Worm (Caenorhabditis elegans) whole organism, early embryonic: ENCODE measurements around the gene clec-128.
A peak's percentile ranks its signal among the peaks of the same experiment; 100 is the strongest.

ENCODE experiments used
- B0310.2 ChIP-seq: sonication (generic microtip); optimal IDR thresholded peaks from 2 replicates; lab custom pipeline; 2016; ENCODE audit warnings: mild to moderate bottlenecking, missing genetic modification characterization, missing compliant biosample characterization
- F13C5.2 ChIP-seq: sonication (generic microtip); optimal IDR thresholded peaks from 2 replicates; lab custom pipeline; 2017; ENCODE audit warnings: mild to moderate bottlenecking, missing genetic modification characterization, inconsistent platforms, missing compliant biosample characterization
- aly-1 ChIP-seq: sonication (generic microtip); optimal IDR thresholded peaks from 2 replicates; lab custom pipeline; 2016; ENCODE audit warnings: missing genetic modification characterization, missing compliant biosample characterization
- ama-1 ChIP-seq: fragments of 150-350 bp; optimal IDR thresholded peaks from 2 replicates; lab custom pipeline; 2014
- ceh-13 ChIP-seq: fragments of 200-800 bp; sonication (Bioruptor generic); optimal IDR thresholded peaks from 2 replicates; lab custom pipeline; 2018; ENCODE audit warnings: mild to moderate bottlenecking, missing genetic modification characterization, missing compliant biosample characterization
- ceh-36 ChIP-seq: sonication (generic microtip); optimal IDR thresholded peaks from 2 replicates; lab custom pipeline; 2016; ENCODE audit warnings: missing genetic modification characterization, inconsistent platforms, missing compliant biosample characterization
- ets-7 ChIP-seq: sonication (generic microtip); optimal IDR thresholded peaks from 2 replicates; lab custom pipeline; 2016; ENCODE audit warnings: missing genotype, missing genetic modification characterization, missing compliant biosample characterization
- flt-1 ChIP-seq: fragments of 200-800 bp; sonication (Bioruptor generic); IDR thresholded peaks from 2 replicates; pipeline ENCODE4 v1.3.6; 2022; ENCODE audit warnings: missing genetic modification characterization, missing compliant biosample characterization
- hmbx-1 ChIP-seq: sonication (generic microtip); optimal IDR thresholded peaks from 2 replicates; lab custom pipeline; 2016; ENCODE audit warnings: mild to moderate bottlenecking, missing genetic modification characterization, missing compliant biosample characterization
- hmg-4 ChIP-seq: fragments of 200-800 bp; sonication (Bioruptor generic); optimal IDR thresholded peaks from 2 replicates; lab custom pipeline; 2018; ENCODE audit warnings: mild to moderate bottlenecking, missing genetic modification characterization, missing compliant biosample characterization
- hnd-1 ChIP-seq: sonication (generic microtip); optimal IDR thresholded peaks from 2 replicates; lab custom pipeline; 2016; ENCODE audit warnings: missing genetic modification characterization, missing compliant biosample characterization
- pes-1 ChIP-seq: fragments of 200-800 bp; sonication (Bioruptor generic); IDR thresholded peaks from 2 replicates; pipeline ENCODE4 v1.3.6; 2022; ENCODE audit warnings: missing genetic modification reagents, missing genetic modification characterization, missing compliant biosample characterization
- scrt-1 ChIP-seq: fragments of 200-800 bp; sonication (Bioruptor generic); IDR thresholded peaks from 2 replicates; pipeline ENCODE4 v1.3.6; 2022; ENCODE audit warnings: missing genetic modification characterization, missing compliant biosample characterization
- sea-1 ChIP-seq: fragments of 200-800 bp; sonication (Bioruptor generic); conservative IDR thresholded peaks from 2 replicates; pipeline ENCODE4 v1.3.6; 2022; ENCODE audit warnings: missing genetic modification characterization, missing compliant biosample characterization
- tbx-11 ChIP-seq: fragments of 200-800 bp; sonication (Bioruptor generic); IDR thresholded peaks from 2 replicates; pipeline ENCODE4 v1.3.6; 2022; ENCODE audit warnings: missing genetic modification characterization, missing compliant biosample characterization
- tbx-37 ChIP-seq: fragments of 200-800 bp; sonication (Bioruptor generic); conservative IDR thresholded peaks from 2 replicates; pipeline ENCODE4 v1.3.6; 2022; ENCODE audit warnings: missing genetic modification reagents, missing genetic modification characterization, missing compliant biosample characterization
- tra-4 ChIP-seq: sonication (generic microtip); optimal IDR thresholded peaks from 2 replicates; lab custom pipeline; 2017; ENCODE audit warnings: missing genetic modification characterization, missing compliant biosample characterization

The clec-128 gene

DNA sequence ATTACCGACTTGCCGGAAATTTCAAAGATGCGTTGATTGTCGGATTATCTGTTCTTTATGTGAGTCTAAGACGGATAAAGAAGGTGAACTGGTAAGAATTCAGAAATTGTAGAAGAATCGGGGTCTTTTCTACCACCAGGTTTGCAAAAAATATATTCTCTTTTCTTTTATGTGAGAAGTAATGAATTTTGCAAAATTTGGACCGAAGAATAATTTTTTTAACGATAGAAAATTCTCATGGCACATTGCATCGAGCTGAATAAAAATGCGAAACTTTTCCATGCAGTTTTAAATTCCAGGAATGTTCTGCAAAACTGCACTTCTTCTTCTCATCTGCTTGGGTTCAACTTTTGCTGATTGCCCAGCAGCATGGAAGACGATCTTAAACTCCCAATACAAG, 2.4 kb upstream of the clec-128 start, which contains the start of gene clec-130:
clec-130 (plus strand) TSS at position 301 of the 400 bp plus-strand sequence.
- TF ChIP-seq ceh-13 (GFP tag; lab: Kevin White, UChicago) (no peak), hnd-1 (no peak), ceh-36 (tag; lab: Kevin White, UChicago) (no peak), ama-1 (no peak), pes-1 (no peak), flt-1 (GFP tag; lab: Robert Waterston, UW) (no peak), tbx-11 (GFP tag; lab: Robert Waterston, UW) (no peak), aly-1 (tag; lab: Kevin White, UChicago) (no peak), B0310.2 (tag; lab: Kevin White, UChicago) (no peak)

DNA sequence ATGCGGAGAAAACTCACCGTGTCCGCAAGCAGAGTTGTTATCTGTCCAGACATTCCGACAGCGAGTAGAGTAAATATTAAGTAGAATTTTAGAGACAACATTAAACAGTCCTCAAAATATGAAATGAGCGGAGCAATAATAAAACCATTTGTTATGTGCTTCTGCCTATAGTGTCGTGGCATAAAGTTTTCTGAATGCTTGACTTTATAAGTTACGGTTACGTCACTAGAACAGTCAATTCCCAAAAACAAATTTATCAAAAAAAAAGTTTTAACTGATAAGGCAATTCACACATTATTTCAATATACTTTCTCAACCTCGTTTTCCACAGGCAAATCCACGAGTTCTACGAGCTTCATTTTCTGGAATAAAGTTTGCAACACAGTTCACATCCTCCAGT, 1.7 kb downstream of the clec-128 start, which contains the start of gene clec-127:
clec-127 (minus strand) TSS at position 101 of the 400 bp plus-strand sequence.
- no peak for TF ChIP-seq tbx-11 (GFP tag; lab: Robert Waterston, UW)
- no peak for TF ChIP-seq sea-1 (GFP tag; lab: Robert Waterston, UW)
- TF ChIP-seq aly-1 (tag; lab: Kevin White, UChicago): no peak
- no peak for TF ChIP-seq tra-4 (tag; lab: Kevin White, UChicago)
- TF ChIP-seq hnd-1: no peak
- TF ChIP-seq hmbx-1 (tag; lab: Kevin White, UChicago): no peak
- TF ChIP-seq flt-1 (GFP tag; lab: Robert Waterston, UW): no peak
- TF ChIP-seq ceh-13 (GFP tag; lab: Kevin White, UChicago): no peak
- TF ChIP-seq ets-7: no peak

DNA sequence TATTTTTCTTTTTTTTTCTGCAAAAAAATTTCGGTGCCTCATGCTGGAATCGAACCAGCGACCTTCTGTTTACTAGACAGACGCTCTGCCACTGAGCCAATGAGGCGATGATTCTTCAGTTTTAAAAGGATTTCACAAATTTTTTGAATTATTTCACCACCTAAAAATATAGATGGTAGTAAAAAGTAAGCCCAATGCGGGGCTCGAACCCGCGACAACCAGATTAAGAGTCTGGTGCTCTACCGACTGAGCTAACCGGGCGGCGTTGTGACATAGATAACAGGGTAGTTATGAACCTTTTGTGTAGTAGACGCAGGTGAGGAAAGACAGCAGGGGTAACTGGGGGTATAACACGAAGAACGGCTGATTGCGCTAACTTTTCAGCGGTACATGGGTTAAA, 3.3 kb downstream of the clec-128 start:
- TF ChIP-seq tbx-37 (GFP tag; lab: Robert Waterston, UW) (peak; percentile 52; the same call in 1 of the 2 replicates), sea-1 (GFP tag; lab: Robert Waterston, UW) (peak; percentile 76; the same call in 1 of the 2 replicates), tbx-11 (GFP tag; lab: Robert Waterston, UW) (peak; percentile 70), flt-1 (GFP tag; lab: Robert Waterston, UW) (peak; percentile 68), hmg-4 (GFP tag; lab: Kevin White, UChicago) (peak; percentile 69), ceh-36 (tag; lab: Kevin White, UChicago) (peak; percentile 82), B0310.2 (tag; lab: Kevin White, UChicago) (peak; percentile 12), hnd-1 (peak; percentile 55), aly-1 (tag; lab: Kevin White, UChicago) (peak; percentile 47), ceh-13 (GFP tag; lab: Kevin White, UChicago) (peak; percentile 22), pes-1 (peak; percentile 86), scrt-1 (peak; percentile 86), tra-4 (tag; lab: Kevin White, UChicago) (peak; percentile 10)

DNA sequence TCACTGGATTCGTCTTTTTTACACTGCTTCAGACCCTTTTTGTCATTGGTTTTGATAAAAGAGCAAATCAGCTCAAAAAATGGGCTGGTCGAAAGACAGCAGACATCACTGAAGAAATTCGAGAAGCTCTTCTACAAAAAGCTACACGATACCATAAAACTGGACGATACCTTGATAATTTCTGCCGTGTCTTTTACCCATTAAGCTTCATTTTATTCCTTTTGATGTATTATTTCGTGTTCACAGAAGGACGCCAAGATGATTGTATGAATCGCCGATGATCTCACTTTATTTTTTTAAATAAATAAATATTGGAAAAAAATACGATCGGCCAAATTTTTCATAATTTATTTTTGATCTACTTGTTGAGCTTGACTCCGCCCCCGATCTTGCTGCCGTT, 3.8 kb downstream of the clec-128 start:
- TF ChIP-seq tbx-11 (GFP tag; lab: Robert Waterston, UW): no peak
- TF ChIP-seq aly-1 (tag; lab: Kevin White, UChicago): no peak
- no peak for TF ChIP-seq pes-1
- TF ChIP-seq ceh-36 (tag; lab: Kevin White, UChicago): no peak
- no peak for TF ChIP-seq scrt-1
- no peak for TF ChIP-seq ceh-13 (GFP tag; lab: Kevin White, UChicago)

DNA sequence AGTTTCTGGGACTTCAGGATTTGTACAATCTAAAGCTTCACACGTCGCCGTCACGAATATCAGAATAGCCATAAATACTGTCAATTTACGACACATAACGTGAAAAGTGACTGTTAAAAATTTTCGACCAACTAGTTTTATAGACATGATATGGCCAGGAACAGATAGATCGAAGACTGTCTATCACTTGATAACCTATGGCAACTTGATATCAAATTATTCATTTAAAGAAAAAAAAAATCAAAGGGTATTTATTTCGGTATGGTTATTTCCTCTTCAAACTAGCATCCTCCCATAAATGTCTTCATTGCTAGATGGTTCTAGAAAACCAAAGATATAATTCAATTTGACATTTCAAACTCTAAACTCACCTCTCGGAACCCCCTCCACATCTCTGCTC, 8.4 kb downstream of the clec-128 start, which contains the start of gene W10G11.3:
W10G11.3 (minus strand) TSS at position 101 of the 400 bp plus-strand sequence.
- TF ChIP-seq tbx-37 (GFP tag; lab: Robert Waterston, UW) (no peak), tbx-11 (GFP tag; lab: Robert Waterston, UW) (no peak)

DNA sequence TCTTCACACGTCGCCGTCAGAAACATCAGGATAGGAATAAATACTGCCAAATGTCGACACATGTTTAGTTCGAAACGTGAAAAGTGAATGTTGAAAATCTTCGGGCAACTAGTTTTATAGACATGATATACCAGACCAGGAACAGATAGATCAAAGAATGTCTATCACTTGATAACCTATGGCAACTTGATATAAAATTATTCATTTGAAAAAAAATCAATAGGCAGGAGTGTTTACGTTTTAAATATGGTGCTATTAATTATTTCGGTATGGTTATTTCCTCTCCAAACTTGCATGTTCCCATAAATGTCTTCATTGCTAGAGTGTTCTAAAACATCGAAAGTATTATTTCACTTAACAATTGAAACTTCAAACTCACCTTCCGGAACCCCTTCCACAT, 9.3 kb downstream of the clec-128 start, which contains the start of gene W10G11.2:
W10G11.2 (minus strand) TSS at position 101 of the 400 bp plus-strand sequence.
- TF ChIP-seq hmg-4 (GFP tag; lab: Kevin White, UChicago) (no peak), sea-1 (GFP tag; lab: Robert Waterston, UW) (no peak), tbx-37 (GFP tag; lab: Robert Waterston, UW) (no peak), ama-1 (no peak), aly-1 (tag; lab: Kevin White, UChicago) (no peak), F13C5.2 (tag; lab: Kevin White, UChicago) (no peak), B0310.2 (tag; lab: Kevin White, UChicago) (no peak), tra-4 (tag; lab: Kevin White, UChicago) (no peak), hnd-1 (no peak), ceh-13 (GFP tag; lab: Kevin White, UChicago) (no peak), flt-1 (GFP tag; lab: Robert Waterston, UW) (no peak), pes-1 (no peak), ceh-36 (tag; lab: Kevin White, UChicago) (no peak), tbx-11 (GFP tag; lab: Robert Waterston, UW) (no peak), scrt-1 (no peak), ets-7 (no peak), hmbx-1 (tag; lab: Kevin White, UChicago) (no peak)

DNA sequence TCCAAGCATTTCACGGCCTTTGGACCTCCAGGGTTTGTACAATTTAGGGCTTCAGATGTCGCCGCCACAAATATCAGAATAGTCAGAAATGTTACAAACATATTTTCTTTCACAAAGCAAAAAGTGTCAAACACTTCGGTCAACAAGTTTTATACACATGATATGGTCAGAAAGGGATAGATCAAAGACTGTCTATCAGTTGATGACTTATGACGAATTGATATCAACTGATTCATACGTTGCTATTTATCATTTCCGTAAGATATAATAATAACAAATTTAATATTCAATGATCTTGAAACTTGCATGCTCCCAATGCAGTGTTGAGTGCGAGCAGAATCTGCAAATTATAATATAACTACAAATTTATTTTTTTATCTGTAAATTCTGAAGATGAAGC, 10.2 kb downstream of the clec-128 start, which contains the start of gene W10G11.1:
W10G11.1 (minus strand) TSS at position 101 of the 400 bp plus-strand sequence.
- no peak for TF ChIP-seq hmg-4 (GFP tag; lab: Kevin White, UChicago)
- TF ChIP-seq ama-1: no peak
- no peak for TF ChIP-seq F13C5.2 (tag; lab: Kevin White, UChicago)

DNA sequence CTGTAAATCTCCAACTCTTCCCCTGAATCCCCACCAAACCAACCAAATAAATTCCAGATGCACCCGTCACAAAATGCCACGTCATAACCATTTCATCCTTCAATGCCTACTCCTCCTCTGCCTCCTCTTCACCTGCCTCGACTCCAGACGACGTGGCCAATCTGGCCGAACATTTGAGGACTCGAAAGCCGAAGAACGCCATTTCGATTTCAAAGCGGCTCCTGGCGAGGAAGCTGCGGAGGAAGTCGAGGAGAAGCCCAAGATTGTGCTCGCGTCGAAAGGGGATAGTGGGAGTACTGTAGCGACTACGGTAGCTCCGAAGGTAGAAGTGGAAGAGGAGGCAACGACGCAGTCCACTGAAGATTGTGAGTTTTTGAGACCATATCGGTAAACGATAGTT, 13.4 kb downstream of the clec-128 start, which contains the start of gene lgc-45:
lgc-45 (plus strand) TSS at position 56 of the 400 bp plus-strand sequence.
- TF ChIP-seq hmbx-1 (tag; lab: Kevin White, UChicago): no peak
- no peak for TF ChIP-seq flt-1 (GFP tag; lab: Robert Waterston, UW)
- TF ChIP-seq hnd-1: no peak
- no peak for TF ChIP-seq ama-1
- TF ChIP-seq sea-1 (GFP tag; lab: Robert Waterston, UW): no peak
- TF ChIP-seq scrt-1: no peak
- no peak for TF ChIP-seq ceh-36 (tag; lab: Kevin White, UChicago)
- TF ChIP-seq hmg-4 (GFP tag; lab: Kevin White, UChicago): no peak
